Worm (Caenorhabditis elegans) whole organism, early embryonic: ENCODE data around the gene inx-9.

ENCODE experiments used
- B0310.2 ChIP-seq: sonication (generic microtip); optimal IDR thresholded peaks from 2 replicates; lab custom pipeline; 2016; ENCODE audit warnings: mild to moderate bottlenecking, missing genetic modification characterization, missing compliant biosample characterization
- F13C5.2 ChIP-seq: sonication (generic microtip); optimal IDR thresholded peaks from 2 replicates; lab custom pipeline; 2017; ENCODE audit warnings: mild to moderate bottlenecking, missing genetic modification characterization, inconsistent platforms, missing compliant biosample characterization
- aly-1 ChIP-seq: sonication (generic microtip); optimal IDR thresholded peaks from 2 replicates; lab custom pipeline; 2016; ENCODE audit warnings: missing genetic modification characterization, missing compliant biosample characterization
- ama-1 ChIP-seq: fragments of 150-350 bp; optimal IDR thresholded peaks from 2 replicates; lab custom pipeline; 2014
- ceh-13 ChIP-seq: fragments of 200-800 bp; sonication (Bioruptor generic); optimal IDR thresholded peaks from 2 replicates; lab custom pipeline; 2018; ENCODE audit warnings: mild to moderate bottlenecking, missing genetic modification characterization, missing compliant biosample characterization
- ceh-36 ChIP-seq: sonication (generic microtip); optimal IDR thresholded peaks from 2 replicates; lab custom pipeline; 2016; ENCODE audit warnings: missing genetic modification characterization, inconsistent platforms, missing compliant biosample characterization
- ets-7 ChIP-seq: sonication (generic microtip); optimal IDR thresholded peaks from 2 replicates; lab custom pipeline; 2016; ENCODE audit warnings: missing genotype, missing genetic modification characterization, missing compliant biosample characterization
- flt-1 ChIP-seq: fragments of 200-800 bp; sonication (Bioruptor generic); IDR thresholded peaks from 2 replicates; pipeline ENCODE4 v1.3.6; 2022; ENCODE audit warnings: missing genetic modification characterization, missing compliant biosample characterization
- hmbx-1 ChIP-seq: sonication (generic microtip); optimal IDR thresholded peaks from 2 replicates; lab custom pipeline; 2016; ENCODE audit warnings: mild to moderate bottlenecking, missing genetic modification characterization, missing compliant biosample characterization
- hmg-4 ChIP-seq: fragments of 200-800 bp; sonication (Bioruptor generic); optimal IDR thresholded peaks from 2 replicates; lab custom pipeline; 2018; ENCODE audit warnings: mild to moderate bottlenecking, missing genetic modification characterization, missing compliant biosample characterization
- hnd-1 ChIP-seq: sonication (generic microtip); optimal IDR thresholded peaks from 2 replicates; lab custom pipeline; 2016; ENCODE audit warnings: missing genetic modification characterization, missing compliant biosample characterization
- pes-1 ChIP-seq: fragments of 200-800 bp; sonication (Bioruptor generic); IDR thresholded peaks from 2 replicates; pipeline ENCODE4 v1.3.6; 2022; ENCODE audit warnings: missing genetic modification reagents, missing genetic modification characterization, missing compliant biosample characterization
- scrt-1 ChIP-seq: fragments of 200-800 bp; sonication (Bioruptor generic); IDR thresholded peaks from 2 replicates; pipeline ENCODE4 v1.3.6; 2022; ENCODE audit warnings: missing genetic modification characterization, missing compliant biosample characterization
- sea-1 ChIP-seq: fragments of 200-800 bp; sonication (Bioruptor generic); conservative IDR thresholded peaks from 2 replicates; pipeline ENCODE4 v1.3.6; 2022; ENCODE audit warnings: missing genetic modification characterization, missing compliant biosample characterization
- tbx-11 ChIP-seq: fragments of 200-800 bp; sonication (Bioruptor generic); IDR thresholded peaks from 2 replicates; pipeline ENCODE4 v1.3.6; 2022; ENCODE audit warnings: missing genetic modification characterization, missing compliant biosample characterization
- tbx-37 ChIP-seq: fragments of 200-800 bp; sonication (Bioruptor generic); conservative IDR thresholded peaks from 2 replicates; pipeline ENCODE4 v1.3.6; 2022; ENCODE audit warnings: missing genetic modification reagents, missing genetic modification characterization, missing compliant biosample characterization
- tra-4 ChIP-seq: sonication (generic microtip); optimal IDR thresholded peaks from 2 replicates; lab custom pipeline; 2017; ENCODE audit warnings: missing genetic modification characterization, missing compliant biosample characterization

The inx-9 gene

ce11 chrIV:11718653-11719052, 42.5 kb downstream of the inx-9 start:
- TF ChIP-seq ama-1 (lab: Kevin White, UChicago) (no peak), ceh-36 (tag; lab: Kevin White, UChicago) (no peak), scrt-1 (GFP tag; lab: Robert Waterston, UW) (no peak), hmg-4 (GFP tag; lab: Kevin White, UChicago) (no peak), sea-1 (no peak), tbx-37 (GFP tag; lab: Robert Waterston, UW) (no peak), ceh-13 (no peak), ets-7 (no peak)

- TF ChIP-seq hmg-4 (GFP tag; lab: Kevin White, UChicago) (no peak), hnd-1 (tag; lab: Kevin White, UChicago) (no peak), tbx-37 (GFP tag; lab: Robert Waterston, UW) (no peak), pes-1 (GFP tag; lab: Robert Waterston, UW) (no peak), tbx-11 (GFP tag; lab: Robert Waterston, UW) (no peak), ceh-36 (tag; lab: Kevin White, UChicago) (no peak), ama-1 (lab: Kevin White, UChicago) (no peak), sea-1 (no peak), hmbx-1 (tag; lab: Kevin White, UChicago) (no peak), B0310.2 (tag; lab: Kevin White, UChicago) (no peak), ets-7 (no peak), F13C5.2 (tag; lab: Kevin White, UChicago) (no peak), aly-1 (no peak), tra-4 (no peak), scrt-1 (GFP tag; lab: Robert Waterston, UW) (no peak)
These were observed 45.7 kb downstream of the inx-9 start for ce11 chrIV:11721878-11722277.

- TF ChIP-seq F13C5.2 (tag; lab: Kevin White, UChicago): no peak
- TF ChIP-seq scrt-1 (GFP tag; lab: Robert Waterston, UW): no peak
- no peak for TF ChIP-seq ets-7
- TF ChIP-seq tbx-11 (GFP tag; lab: Robert Waterston, UW): no peak
- no peak for TF ChIP-seq ceh-36 (tag; lab: Kevin White, UChicago)
- TF ChIP-seq hmbx-1 (tag; lab: Kevin White, UChicago): no peak
- TF ChIP-seq aly-1: no peak
- no peak for TF ChIP-seq B0310.2 (tag; lab: Kevin White, UChicago)
- no peak for TF ChIP-seq flt-1 (GFP tag; lab: Robert Waterston, UW)
- no peak for TF ChIP-seq tra-4
- TF ChIP-seq ama-1 (lab: Kevin White, UChicago): no peak
- no peak for TF ChIP-seq tbx-37 (GFP tag; lab: Robert Waterston, UW)
- no peak for TF ChIP-seq hnd-1 (tag; lab: Kevin White, UChicago)
- no peak for TF ChIP-seq sea-1
- TF ChIP-seq hmg-4 (GFP tag; lab: Kevin White, UChicago): no peak
- TF ChIP-seq pes-1 (GFP tag; lab: Robert Waterston, UW): no peak
- TF ChIP-seq ceh-13: no peak
These were observed 47.1 kb downstream of the inx-9 start for ce11 chrIV:11723255-11723654.
